Worm (Caenorhabditis elegans) whole organism, late embryonic: ENCODE results near the gene acox-1.5.

Experiments used
- F13H6.1 ChIP-seq: sonication (generic microtip); optimal IDR thresholded peaks from 2 replicates; lab custom pipeline; 2016; ENCODE audit warnings: missing genetic modification characterization, missing compliant biosample characterization
- ceh-18 ChIP-seq: sonication (generic microtip); optimal IDR thresholded peaks from 2 replicates; lab custom pipeline; 2016; ENCODE audit warnings: missing genetic modification characterization, missing compliant biosample characterization
- fkh-6 ChIP-seq: sonication (generic microtip); optimal IDR thresholded peaks from 2 replicates; lab custom pipeline; 2016; ENCODE audit warnings: missing genetic modification characterization, missing compliant biosample characterization
- hlh-30 ChIP-seq: sonication (generic microtip); optimal IDR thresholded peaks from 2 replicates; lab custom pipeline; 2017; ENCODE audit warnings: antibody characterized with exemption, missing genetic modification characterization, missing compliant biosample characterization; ENCODE audit not compliant: insufficient read depth
- pqm-1 ChIP-seq: sonication (generic microtip); optimal IDR thresholded peaks from 2 replicates; lab custom pipeline; 2016; ENCODE audit warnings: missing genetic modification characterization, missing compliant biosample characterization
- ttx-3 ChIP-seq: sonication (generic microtip); optimal IDR thresholded peaks from 2 replicates; lab custom pipeline; 2016; ENCODE audit warnings: missing genetic modification reagents, missing genetic modification characterization, missing compliant biosample characterization
- ztf-16 ChIP-seq: sonication (generic microtip); optimal IDR thresholded peaks from 2 replicates; lab custom pipeline; 2017; ENCODE audit warnings: missing genetic modification characterization, missing compliant biosample characterization

DNA sequence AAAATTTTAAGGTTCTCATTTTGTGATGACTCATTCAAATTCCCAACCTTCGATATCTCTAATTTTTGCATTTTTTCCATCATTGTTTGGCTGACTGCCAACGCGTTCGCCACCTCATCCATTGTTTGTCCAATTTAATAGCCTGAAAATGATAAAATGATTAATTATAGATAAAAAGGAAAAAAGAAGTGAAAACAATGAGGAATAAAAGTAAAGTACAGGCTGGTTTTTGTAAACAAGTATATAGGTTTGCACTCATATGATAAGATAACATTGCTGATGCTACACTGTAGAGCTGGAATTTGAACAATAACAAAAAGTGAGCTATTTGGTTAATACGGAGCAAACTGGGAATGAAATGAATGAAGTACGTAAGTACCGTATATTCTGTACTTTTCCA is 9.8 kb downstream of the acox-1.5 start, which contains the start of gene C48B4.3:
- TF ChIP-seq hlh-30 (tag; lab: Kevin White, UChicago) (no peak), ceh-18 (no peak), ttx-3 (no peak), pqm-1 (no peak), F13H6.1 (tag; lab: Kevin White, UChicago) (no peak), ztf-16 (tag; lab: Kevin White, UChicago) (no peak), fkh-6 (tag; lab: Kevin White, UChicago) (no peak)
